Worm (Caenorhabditis elegans): ENCODE data around the gene K09H11.11.
A peak's percentile ranks its signal among the peaks of the same experiment; 100 is the strongest.

DNA sequence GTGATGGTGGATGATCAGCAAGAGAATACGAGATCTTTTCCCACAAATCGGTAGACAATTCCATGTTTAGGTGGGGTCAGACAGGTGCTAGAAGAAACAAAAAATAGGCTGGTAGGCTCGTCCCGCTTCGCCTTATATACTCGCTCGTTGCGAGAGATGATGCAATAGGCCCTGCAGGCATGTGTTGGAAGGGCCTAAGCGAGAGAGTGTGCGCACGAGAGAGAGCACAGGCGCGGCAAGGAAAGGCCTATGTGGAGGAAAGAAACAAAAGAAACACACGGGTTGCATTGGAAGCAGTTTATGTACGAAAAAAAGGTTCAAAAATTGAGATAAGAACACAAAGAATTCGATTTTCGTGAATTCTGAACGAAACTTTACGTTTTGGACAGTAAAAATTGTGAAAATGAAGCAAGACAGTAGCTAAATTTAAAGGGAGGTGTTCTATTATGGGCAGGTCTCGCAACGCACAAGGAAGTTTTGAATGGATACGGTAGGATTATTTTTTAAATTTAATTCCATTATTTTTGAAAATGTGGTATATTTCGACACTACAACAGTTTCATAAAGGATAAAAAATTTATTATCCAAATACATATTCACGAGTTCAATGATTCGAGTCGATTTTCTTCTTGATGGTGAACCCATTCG is 25.8 kb upstream of the K09H11.11 start, which contains the start of gene F44E7.5:
- TF ChIP-seq lin-13 (GFP tag; optimal IDR thresholded peaks at IDR 0.05) (no peak), duxl-1 (tag; optimal IDR thresholded peaks at IDR 0.05; ENCODE audit: poor library complexity) (no peak), nhr-77 (tag; optimal IDR thresholded peaks at IDR 0.05) (peak; percentile 35), lin-15B (tag; optimal IDR thresholded peaks at IDR 0.05) (no peak), zfp-2 (tag; optimal IDR thresholded peaks at IDR 0.05) (no peak), ama-1 (optimal IDR thresholded peaks at IDR 0.05) (no peak), zag-1 (tag; optimal IDR thresholded peaks at IDR 0.05) (no peak), hmg-1.1 (GFP tag; IDR thresholded peaks at IDR 0.05) (peak; percentile 47)
